Fruit fly (Drosophila melanogaster): ENCODE results near the gene Xrcc2.
A peak's percentile ranks its signal among the peaks of the same experiment; 100 is the strongest.

The Xrcc2 gene

DNA sequence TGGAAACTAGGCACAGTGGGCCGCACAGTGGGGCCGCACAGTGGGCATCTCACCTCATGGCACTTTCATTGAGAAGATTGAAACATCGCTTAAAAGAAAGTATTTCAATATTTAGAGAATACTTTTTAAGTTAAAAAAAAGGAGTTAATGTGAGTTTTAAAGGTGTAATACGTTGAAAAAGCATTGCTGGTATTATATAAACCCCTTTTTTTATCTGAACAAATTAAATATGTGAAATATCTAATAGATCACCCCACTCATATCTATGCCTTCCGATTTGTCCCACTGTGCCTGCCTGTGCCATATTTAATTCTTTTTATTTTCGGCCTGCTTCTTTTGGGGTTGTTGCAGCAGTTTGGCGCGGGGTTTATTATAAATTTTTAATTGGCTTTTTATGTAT lies 33.4 kb downstream of the Xrcc2 start (continued):
- TF ChIP-seq CG2678 (tag; optimal IDR thresholded peaks at IDR 0.05) (peak; percentile 35), CG34376 (GFP tag; optimal IDR thresholded peaks at IDR 0.05) (no peak), salm (tag; optimal IDR thresholded peaks at IDR 0.05) (no peak), pnt (GFP tag; optimal IDR thresholded peaks at IDR 0.05) (no peak), CG14860 (GFP tag; IDR thresholded peaks at IDR 0.05; ENCODE audit: partially characterized antibody) (no peak), MBD-R2 (GFP tag; IDR thresholded peaks at IDR 0.05) (no peak), Hr39 (optimal IDR thresholded peaks at IDR 0.05) (no peak), gsb (GFP tag; IDR thresholded peaks at IDR 0.05) (no peak), CG18599 (GFP tag; optimal IDR thresholded peaks at IDR 0.05) (no peak), nerfin-1 (tag; optimal IDR thresholded peaks at IDR 0.05) (no peak), slou (GFP tag; optimal IDR thresholded peaks at IDR 0.05) (peak; percentile 22), CG8388 (GFP tag; optimal IDR thresholded peaks at IDR 0.05) (peak; percentile 52), Bdp1 (GFP tag; optimal IDR thresholded peaks at IDR 0.05) (no peak), Nf-YB (GFP tag; optimal IDR thresholded peaks at IDR 0.05) (no peak), Optix (GFP tag; IDR thresholded peaks at IDR 0.05) (no peak), Opbp (GFP tag; IDR thresholded peaks at IDR 0.05; ENCODE audit: partially characterized antibody) (no peak), CG1233 (GFP tag; optimal IDR thresholded peaks at IDR 0.05) (no peak), so (GFP tag; IDR thresholded peaks at IDR 0.05) (no peak), Ssrp (tag; optimal IDR thresholded peaks at IDR 0.05) (peak; percentile 65), ATbp (GFP tag; optimal IDR thresholded peaks at IDR 0.05) (peak; percentile 60), eyg (GFP tag; optimal IDR thresholded peaks at IDR 0.05) (no peak), Pdp1 (GFP tag; optimal IDR thresholded peaks at IDR 0.05) (peak in 1 of 2 experiments; percentile 59), D19B (GFP tag; optimal IDR thresholded peaks at IDR 0.05) (no peak), Xbp1 (GFP tag; optimal IDR thresholded peaks at IDR 0.05) (peak; percentile 41), wor (GFP tag; IDR thresholded peaks at IDR 0.05) (no peak), CG4328 (GFP tag; optimal IDR thresholded peaks at IDR 0.05) (no peak), CG6765 (GFP tag; optimal IDR thresholded peaks at IDR 0.05) (no peak), Sry-β (GFP tag; optimal IDR thresholded peaks at IDR 0.05) (no peak), E2f2 (GFP tag; IDR thresholded peaks at IDR 0.05) (no peak), CG15011 (GFP tag; optimal IDR thresholded peaks at IDR 0.05) (no peak), jigr1 (GFP tag; IDR thresholded peaks at IDR 0.05) (no peak), CG11398 (GFP tag; optimal IDR thresholded peaks at IDR 0.05) (no peak), CG7963 (GFP tag; IDR thresholded peaks at IDR 0.05; ENCODE audit: partially characterized antibody) (no peak), gt (GFP tag; IDR thresholded peaks at IDR 0.05) (no peak), Dip3 (GFP tag; optimal IDR thresholded peaks at IDR 0.05) (no peak), CG3847 (GFP tag; IDR thresholded peaks at IDR 0.05) (0 out of 2 replicates have a peak, but pooled peaks have one; percentile 18), CG2120 (GFP tag; optimal IDR thresholded peaks at IDR 0.05) (peak; percentile 1), disco-r (GFP tag; optimal IDR thresholded peaks at IDR 0.05) (no peak), chm (GFP tag; IDR thresholded peaks at IDR 0.05) (no peak), ftz-f1 (GFP tag; optimal IDR thresholded peaks at IDR 0.05) (no peak), ken (GFP tag; IDR thresholded peaks at IDR 0.05) (no peak), BtbVII (GFP tag; optimal IDR thresholded peaks at IDR 0.05) (no peak), abd-A (tag; optimal IDR thresholded peaks at IDR 0.05) (no peak), tup (GFP tag; optimal IDR thresholded peaks at IDR 0.05) (no peak), wdn (GFP tag; IDR thresholded peaks at IDR 0.05) (no peak), p53 (GFP tag; optimal IDR thresholded peaks at IDR 0.05) (no peak), CG31388 (GFP tag; optimal IDR thresholded peaks at IDR 0.05) (no peak), chif (GFP tag; optimal IDR thresholded peaks at IDR 0.05) (no peak), CG17385 (GFP tag; optimal IDR thresholded peaks at IDR 0.05) (peak; percentile 31), al (GFP tag; IDR thresholded peaks at IDR 0.05) (no peak), sim (GFP tag; IDR thresholded peaks at IDR 0.05) (no peak), wek (GFP tag; optimal IDR thresholded peaks at IDR 0.05) (no peak)

Measured in whole organism, embryonic.